Worm (Caenorhabditis elegans) whole organism, L1 larva: ENCODE measurements around the gene edg-1.

Experiments
- C04F5.9 ChIP-seq: sonication (generic microtip); optimal IDR thresholded peaks from 2 replicates; lab custom pipeline; 2016; ENCODE audit warnings: missing genetic modification characterization, missing compliant biosample characterization
- C16A3.4 ChIP-seq: fragments of 150-350 bp; optimal IDR thresholded peaks from 2 replicates; lab custom pipeline; 2014; ENCODE audit warnings: missing biosample characterization, missing genetic modification characterization
- alr-1 ChIP-seq: fragments of 200-800 bp; sonication (Bioruptor generic); optimal IDR thresholded peaks from 2 replicates; lab custom pipeline; 2018; ENCODE audit warnings: borderline replicate concordance, mild to moderate bottlenecking, missing genetic modification characterization, missing compliant biosample characterization
- aly-2 ChIP-seq: fragments of 150-350 bp; optimal IDR thresholded peaks from 2 replicates; lab custom pipeline; 2014; ENCODE audit warnings: missing biosample characterization, missing genetic modification characterization
- ama-1 ChIP-seq: fragments of 150-350 bp; optimal IDR thresholded peaks from 2 replicates; lab custom pipeline; 2014
- blmp-1 ChIP-seq: fragments of 150-350 bp; optimal IDR thresholded peaks from 2 replicates; lab custom pipeline; 2014; ENCODE audit warnings: missing biosample characterization, missing genetic modification characterization
- ceh-82 ChIP-seq, 3 experiments: fragments of 150-350 bp in 1 of 3; sonication (generic microtip) in 2 of 3; optimal IDR thresholded peaks; 2 replicates each; lab custom pipeline; 2014 to 2017; ENCODE audit warnings: missing biosample characterization in 3 of 3, missing genetic modification characterization in 3 of 3
- ceh-88 ChIP-seq: fragments of 200-800 bp; sonication (Bioruptor generic); IDR thresholded peaks from 2 replicates; pipeline ENCODE4 v1.3.6; 2022; ENCODE audit warnings: missing genetic modification characterization, missing compliant biosample characterization
- ceh-90 ChIP-seq: sonication (generic microtip); optimal IDR thresholded peaks from 2 replicates; lab custom pipeline; 2016; ENCODE audit warnings: missing genetic modification characterization, missing compliant biosample characterization
- dpl-1 ChIP-seq, 3 experiments: fragments of 150-350 bp in 2 of 3; sonication (generic microtip) in 1 of 3; optimal IDR thresholded peaks; 2 replicates each; lab custom pipeline; 2014 to 2017; ENCODE audit warnings: missing biosample characterization in 3 of 3, missing genetic modification characterization in 3 of 3, missing genetic modification reagents in 3 of 3
- dsc-1 ChIP-seq: sonication (generic microtip); optimal IDR thresholded peaks from 2 replicates; lab custom pipeline; 2016; ENCODE audit warnings: mild to moderate bottlenecking, missing genetic modification characterization, missing compliant biosample characterization
- efl-1 ChIP-seq, 4 experiments: fragments of 150-350 bp; optimal IDR thresholded peaks in 3 of 4; peaks in 1 of 4; 1 replicate in 1 of 4; 2 replicates in 3 of 4; lab custom pipeline; 2014; ENCODE audit warnings: missing biosample characterization in 2 of 4, missing genetic modification characterization in 2 of 4, missing genetic modification reagents in 2 of 4
- egl-27 ChIP-seq, 2 experiments: fragments of 150-350 bp in 1 of 2; sonication (generic microtip); optimal IDR thresholded peaks; 3 replicates each; lab custom pipeline; 2017 to 2018; ENCODE audit warnings: missing biosample characterization in 2 of 2, missing genetic modification characterization in 2 of 2, missing genetic modification reagents in 2 of 2
- ets-5 ChIP-seq: fragments of 200-800 bp; sonication (Bioruptor generic); IDR thresholded peaks from 2 replicates; pipeline ENCODE4 v1.3.6; 2022; ENCODE audit warnings: missing genetic modification characterization, missing compliant biosample characterization
- fkh-4 ChIP-seq: sonication (generic microtip); optimal IDR thresholded peaks from 2 replicates; lab custom pipeline; 2016; ENCODE audit warnings: missing compliant biosample characterization, missing genetic modification characterization, borderline replicate concordance
- hlh-4 ChIP-seq: sonication (generic microtip); optimal IDR thresholded peaks from 2 replicates; lab custom pipeline; 2016; ENCODE audit warnings: mild to moderate bottlenecking, missing genetic modification characterization, missing compliant biosample characterization
- irx-1 ChIP-seq: sonication (generic microtip); optimal IDR thresholded peaks from 2 replicates; lab custom pipeline; 2016; ENCODE audit warnings: missing genetic modification characterization, missing compliant biosample characterization
- jun-1 ChIP-seq: fragments of 150-350 bp; optimal IDR thresholded peaks from 2 replicates; lab custom pipeline; 2014; ENCODE audit warnings: missing biosample characterization, missing genetic modification reagents, missing genetic modification characterization
- lin-35 ChIP-seq, 2 experiments: fragments of 150-350 bp; optimal IDR thresholded peaks; 2 replicates each; lab custom pipeline; 2014; ENCODE audit warnings: missing biosample characterization in 2 of 2, missing genetic modification characterization in 2 of 2, missing genetic modification reagents in 2 of 2
- lin-39 ChIP-seq: fragments of 150-350 bp; optimal IDR thresholded peaks from 2 replicates; lab custom pipeline; 2014; ENCODE audit warnings: missing biosample characterization, missing genetic modification reagents, missing genetic modification characterization
- mdl-1 ChIP-seq, 2 experiments: fragments of 150-350 bp; optimal IDR thresholded peaks; 2 replicates each; lab custom pipeline; 2014 to 2017; ENCODE audit warnings: missing biosample characterization in 2 of 2, missing genetic modification characterization in 2 of 2, inconsistent platforms in 1 of 2
- mep-1 ChIP-seq: fragments of 150-350 bp; optimal IDR thresholded peaks from 2 replicates; lab custom pipeline; 2014; ENCODE audit warnings: missing biosample characterization, missing genetic modification characterization
- nhr-11 ChIP-seq: fragments of 150-350 bp; optimal IDR thresholded peaks from 2 replicates; lab custom pipeline; 2014; ENCODE audit warnings: missing biosample characterization, missing genetic modification characterization
- nhr-20 ChIP-seq: sonication (generic microtip); optimal IDR thresholded peaks from 2 replicates; lab custom pipeline; 2016; ENCODE audit warnings: mild to moderate bottlenecking, missing genetic modification characterization, missing compliant biosample characterization
- nhr-28 ChIP-seq: fragments of 150-350 bp; optimal IDR thresholded peaks from 2 replicates; lab custom pipeline; 2014; ENCODE audit warnings: missing biosample characterization, missing genetic modification characterization
- nhr-47 ChIP-seq: sonication (generic microtip); optimal IDR thresholded peaks from 2 replicates; lab custom pipeline; 2016; ENCODE audit warnings: mild to moderate bottlenecking, missing genetic modification characterization, moderate library complexity, missing compliant biosample characterization
- pax-3 ChIP-seq: fragments of 200-800 bp; sonication (Bioruptor generic); optimal IDR thresholded peaks from 2 replicates; lab custom pipeline; 2018; ENCODE audit warnings: mild to moderate bottlenecking, missing genetic modification characterization, moderate library complexity, missing compliant biosample characterization
- skn-1 ChIP-seq: fragments of 150-350 bp; optimal IDR thresholded peaks from 2 replicates; lab custom pipeline; 2014; ENCODE audit warnings: missing biosample characterization, missing genetic modification characterization
- sox-4 ChIP-seq: sonication (generic microtip); optimal IDR thresholded peaks from 2 replicates; lab custom pipeline; 2016; ENCODE audit warnings: missing genetic modification characterization, missing compliant biosample characterization
- sptf-1 ChIP-seq: fragments of 150-350 bp; optimal IDR thresholded peaks from 2 replicates; lab custom pipeline; 2014; ENCODE audit warnings: missing biosample characterization, missing genetic modification characterization
- sup-37 ChIP-seq: fragments of 200-800 bp; sonication (Bioruptor generic); optimal IDR thresholded peaks from 2 replicates; lab custom pipeline; 2018; ENCODE audit warnings: mild to moderate bottlenecking, missing genetic modification characterization, missing compliant biosample characterization
- tlp-1 ChIP-seq: fragments of 150-350 bp; optimal IDR thresholded peaks from 2 replicates; lab custom pipeline; 2014; ENCODE audit warnings: missing biosample characterization, missing genetic modification characterization
- unc-130 ChIP-seq: fragments of 150-350 bp; optimal IDR thresholded peaks from 2 replicates; lab custom pipeline; 2017; ENCODE audit warnings: missing biosample characterization, missing genetic modification characterization, inconsistent platforms
- unc-30 ChIP-seq: sonication (generic microtip); optimal IDR thresholded peaks from 2 replicates; lab custom pipeline; 2017; ENCODE audit warnings: missing biosample characterization, missing genetic modification characterization
- vab-15 ChIP-seq: sonication (generic microtip); optimal IDR thresholded peaks from 2 replicates; lab custom pipeline; 2017; ENCODE audit warnings: missing genotype, mild to moderate bottlenecking, missing genetic modification characterization, missing compliant biosample characterization
- ztf-4 ChIP-seq: fragments of 150-350 bp; optimal IDR thresholded peaks from 2 replicates; lab custom pipeline; 2014; ENCODE audit warnings: missing biosample characterization, missing genetic modification characterization

edg-1 gene

DNA sequence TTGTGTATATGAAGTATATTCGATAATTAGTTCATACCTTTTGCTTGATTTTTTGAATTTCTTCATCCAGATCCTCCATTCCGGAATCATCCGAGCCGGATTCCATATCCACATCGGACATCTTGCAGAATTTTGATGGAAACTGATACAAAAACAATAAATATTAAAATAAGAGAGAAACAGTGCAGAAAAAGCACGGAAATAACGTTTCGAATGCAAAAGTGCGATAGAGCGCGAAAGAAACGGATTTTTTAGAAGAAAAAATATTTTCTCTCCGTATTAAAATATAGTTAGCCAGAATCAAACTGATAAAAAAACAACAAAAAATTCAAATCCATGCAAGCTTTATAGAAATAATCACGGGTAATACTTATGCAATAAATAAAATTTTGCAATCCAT, 12.2 kb downstream of the edg-1 start, which contains the start of gene sart-3:
TSS of gene sart-3 (minus strand) at position 219 of the 400 bp plus-strand sequence.
- TF ChIP-seq lin-35 (GFP tag; optimal IDR thresholded peaks at IDR 0.05; lab: Kevin White, UChicago) (peak in 1 of 2 experiments; percentile 24), dpl-1 (GFP tag; optimal IDR thresholded peaks at IDR 0.05; lab: Kevin White, UChicago) (peak in 1 of 3 experiments; percentile 38), ceh-90 (no peak), efl-1 (optimal IDR thresholded peaks at IDR 0.05; lab: Kevin White, UChicago) (peak in 1 of 2 experiments; percentile 10), efl-1 (GFP tag; optimal IDR thresholded peaks at IDR 0.05 in 1 of 2; lab: Kevin White, UChicago) (peak in 1 of 2 experiments; percentile 5), skn-1 (tag; lab: Kevin White, UChicago) (peak; percentile 3)
- TF ChIP-seq, all 84 proteins: peak for 4

DNA sequence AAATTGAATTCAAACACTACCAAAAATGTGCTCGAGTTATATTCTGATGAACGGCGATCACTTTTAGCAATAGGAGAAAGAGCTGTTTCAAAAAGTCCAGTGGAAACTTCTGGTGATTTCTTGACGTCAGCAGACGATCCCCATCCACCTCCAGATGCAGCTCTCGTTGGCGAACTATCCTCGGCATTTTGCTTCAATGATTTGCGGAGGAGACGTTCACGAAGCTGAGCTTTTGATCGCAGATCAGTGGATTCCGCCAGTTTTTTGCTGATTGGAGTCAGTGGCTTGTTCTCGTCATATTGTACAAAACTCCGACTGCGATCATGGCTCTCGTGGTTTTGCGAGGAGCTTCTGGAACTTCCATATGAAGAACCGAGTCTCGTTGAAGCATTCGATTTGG, 15.6 kb downstream of the edg-1 start:
- TF ChIP-seq dsc-1 (tag; lab: Kevin White, UChicago) (no peak), blmp-1 (tag; lab: Kevin White, UChicago) (no peak), C04F5.9 (tag; lab: Kevin White, UChicago) (no peak), egl-27 (tag; optimal IDR thresholded peaks at IDR 0.05; lab: Kevin White, UChicago) (no peak), ztf-4 (tag; lab: Kevin White, UChicago) (no peak), fkh-4 (tag; lab: Kevin White, UChicago) (no peak), nhr-28 (tag; lab: Kevin White, UChicago) (no peak)

DNA sequence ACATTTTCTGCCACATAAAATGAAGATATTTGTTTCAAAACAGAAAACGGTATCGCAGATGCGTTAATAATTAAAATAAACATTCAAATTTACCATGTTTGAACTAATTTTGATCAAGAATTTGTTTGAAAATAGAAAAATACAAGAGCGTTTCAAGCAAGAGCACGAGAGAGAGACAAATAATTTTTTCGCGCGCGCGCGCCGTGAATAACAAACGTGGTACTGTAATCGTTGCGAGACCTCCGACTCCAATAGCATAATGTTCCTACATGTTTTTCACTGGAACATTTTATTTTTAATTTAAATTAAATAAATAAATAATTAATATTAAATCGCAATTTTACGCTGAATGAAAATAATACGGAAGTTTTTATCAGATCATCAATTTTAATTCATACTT, 16.4 kb downstream of the edg-1 start, which contains the start of gene F54E12.2:
TSS of gene F54E12.2 (minus strand) at position 164 of the 400 bp plus-strand sequence.
- TF ChIP-seq nhr-20 (tag; lab: Kevin White, UChicago), result no peak
- TF ChIP-seq ceh-82 (tag; optimal IDR thresholded peaks at IDR 0.05; lab: Kevin White, UChicago), result no peak
- no peak for TF ChIP-seq jun-1
- TF ChIP-seq tlp-1 (tag; lab: Kevin White, UChicago), result no peak
- TF ChIP-seq pax-3, result no peak
- no peak for TF ChIP-seq vab-15
- TF ChIP-seq sptf-1, result no peak
- no peak for TF ChIP-seq lin-39
- TF ChIP-seq ama-1, result no peak
- TF ChIP-seq nhr-28 (tag; lab: Kevin White, UChicago), result no peak
- TF ChIP-seq nhr-11 (tag; lab: Kevin White, UChicago), result no peak
- no peak for TF ChIP-seq ceh-88
- no peak for TF ChIP-seq C16A3.4 (tag; lab: Kevin White, UChicago)
- no peak for TF ChIP-seq unc-130
- TF ChIP-seq irx-1 (tag; lab: Kevin White, UChicago), result no peak

DNA sequence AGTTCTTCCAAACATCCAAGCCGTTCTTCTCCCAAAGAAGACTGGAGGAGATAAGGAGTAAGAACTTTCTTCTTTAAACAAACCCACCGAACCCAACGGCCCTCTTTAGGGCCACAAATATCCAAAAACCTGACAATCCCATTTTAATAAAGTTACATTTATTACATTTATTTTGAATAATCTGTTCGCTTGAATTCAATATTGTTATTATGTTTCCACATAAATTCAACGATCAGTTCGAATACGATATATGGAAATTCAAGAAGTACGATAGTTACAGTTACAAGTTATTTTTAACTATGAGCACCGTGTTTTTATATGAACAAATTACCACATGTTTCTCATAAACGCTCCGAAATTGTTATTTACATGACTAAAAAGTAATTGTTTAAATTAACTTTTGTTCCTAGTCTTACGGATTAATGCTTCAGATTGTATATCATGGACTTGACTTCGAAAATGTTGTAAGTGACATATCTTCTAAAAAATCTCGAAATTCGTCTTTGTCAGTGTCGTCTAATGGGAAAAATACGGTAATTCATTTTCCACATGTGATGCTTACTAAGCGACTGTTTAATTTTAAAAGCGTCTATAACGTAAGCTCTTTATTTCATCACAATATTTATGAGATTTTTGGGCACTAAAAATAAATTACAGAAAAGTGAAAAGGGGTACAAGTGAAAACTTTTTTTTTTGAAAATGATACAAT, 20.3 kb downstream of the edg-1 start:
- TF ChIP-seq aly-2 (tag; lab: Kevin White, UChicago) (no peak), mep-1 (tag; lab: Kevin White, UChicago) (no peak), nhr-47 (tag; lab: Kevin White, UChicago) (no peak), sup-37 (no peak)

DNA sequence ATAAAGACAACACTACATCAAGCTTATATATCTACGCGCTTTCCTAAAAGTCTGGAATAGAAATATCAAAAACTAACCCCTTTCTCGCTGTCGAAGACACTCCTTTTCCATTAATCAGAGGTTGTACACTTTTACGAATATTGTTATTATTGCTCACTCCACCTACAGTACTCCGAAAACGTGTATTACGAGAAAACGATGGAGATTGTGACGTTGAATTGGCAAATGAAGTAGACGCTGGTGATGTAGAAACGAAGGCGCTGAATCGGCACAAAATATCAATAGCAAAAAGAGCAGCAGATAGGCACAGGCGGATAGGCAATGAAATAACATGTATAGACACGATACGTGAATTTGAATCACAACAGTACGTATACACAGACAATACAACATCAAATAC, 23.7 kb downstream of the edg-1 start:
- TF ChIP-seq hlh-4 (tag; lab: Kevin White, UChicago) (no peak), sox-4 (tag; lab: Kevin White, UChicago) (no peak), unc-30 (no peak), alr-1 (tag; lab: Kevin White, UChicago) (peak; percentile 94), vab-15 (no peak), mdl-1 (tag; optimal IDR thresholded peaks at IDR 0.05; lab: Kevin White, UChicago) (no peak), ets-5 (no peak)
